Fruit fly (Drosophila melanogaster): ENCODE data around the gene CG4287.
A peak's percentile ranks its signal among the peaks of the same experiment; 100 is the strongest.

CG4287 gene

DNA sequence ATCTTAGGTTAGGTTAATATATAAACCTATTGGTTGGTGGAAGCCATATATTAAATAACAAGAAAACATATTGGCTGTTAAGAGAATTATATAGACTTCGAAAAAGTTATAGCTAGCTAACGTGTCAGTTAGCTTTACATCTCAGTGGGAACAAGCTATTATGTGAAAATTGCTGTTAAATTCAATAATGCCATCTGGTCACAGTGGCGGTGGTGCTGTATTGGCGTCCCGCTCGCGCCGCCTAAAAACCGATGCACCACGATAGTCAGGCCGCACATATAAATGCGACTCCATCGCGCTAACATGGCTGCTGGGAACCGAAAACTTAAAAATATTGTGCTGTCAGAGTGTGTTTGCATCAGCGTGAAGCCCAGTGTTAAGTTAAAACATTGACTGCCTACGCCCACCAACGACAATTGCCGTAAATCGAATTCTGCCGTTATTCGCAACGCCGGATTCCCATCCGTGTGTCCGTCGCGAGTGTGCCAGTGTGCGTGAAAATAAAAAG lies 9.4 kb upstream of the CG4287 start, which contains the start of gene Hel89B (continued):
- no peak for TF ChIP-seq ewg (GFP tag; optimal IDR thresholded peaks at IDR 0.05)
- TF ChIP-seq CG17361 (GFP tag; IDR thresholded peaks at IDR 0.05) = no peak
- peak; percentile 9 for TF ChIP-seq CG3995 (GFP tag; optimal IDR thresholded peaks at IDR 0.05)
- no peak for TF ChIP-seq Ravus (GFP tag; IDR thresholded peaks at IDR 0.05)
- TF ChIP-seq CG14050 (GFP tag; IDR thresholded peaks at IDR 0.05) = no peak
- no peak for TF ChIP-seq peb (GFP tag; IDR thresholded peaks at IDR 0.05)
- TF ChIP-seq TFAM (GFP tag; optimal IDR thresholded peaks at IDR 0.05) = no peak
- TF ChIP-seq Fer1 (GFP tag; optimal IDR thresholded peaks at IDR 0.05) = peak; percentile 26
- TF ChIP-seq corto (GFP tag; optimal IDR thresholded peaks at IDR 0.05) = no peak
- peak; percentile 61 for TF ChIP-seq Oli (tag; optimal IDR thresholded peaks at IDR 0.05)
- no peak for TF ChIP-seq dan (GFP tag; IDR thresholded peaks at IDR 0.05)
- TF ChIP-seq dm (GFP tag; optimal IDR thresholded peaks at IDR 0.05) = peak; percentile 60
- peak; percentile 19 for TF ChIP-seq CG9727 (GFP tag; optimal IDR thresholded peaks at IDR 0.05)
- no peak for TF ChIP-seq CG17568 (GFP tag; optimal IDR thresholded peaks at IDR 0.05)
- TF ChIP-seq pum (GFP tag; optimal IDR thresholded peaks at IDR 0.05) = peak; percentile 75
- peak; percentile 76 for TF ChIP-seq CG11504 (tag; optimal IDR thresholded peaks at IDR 0.05)
- no peak for TF ChIP-seq CG5180 (GFP tag; optimal IDR thresholded peaks at IDR 0.05)
- TF ChIP-seq vfl (GFP tag; optimal IDR thresholded peaks at IDR 0.05) = peak; percentile 43
- no peak for TF ChIP-seq mirr (GFP tag; optimal IDR thresholded peaks at IDR 0.05)
- TF ChIP-seq stwl (tag; optimal IDR thresholded peaks at IDR 0.05) = peak; percentile 41
- TF ChIP-seq CG4730 (GFP tag; IDR thresholded peaks at IDR 0.05) = no peak
- TF ChIP-seq CG8089 (GFP tag; optimal IDR thresholded peaks at IDR 0.05) = peak; percentile 34
- peak; percentile 61 for TF ChIP-seq NC2β (GFP tag; optimal IDR thresholded peaks at IDR 0.05)
- TF ChIP-seq CG15696 (tag; optimal IDR thresholded peaks at IDR 0.05) = peak; percentile 73
- no peak for TF ChIP-seq fd64A (GFP tag; optimal IDR thresholded peaks at IDR 0.05)
- peak; percentile 82 for TF ChIP-seq NC2α (GFP tag; optimal IDR thresholded peaks at IDR 0.05)
- no peak for TF ChIP-seq CG5953 (GFP tag; IDR thresholded peaks at IDR 0.05)
- peak; percentile 48 for TF ChIP-seq Nf-YC (tag; optimal IDR thresholded peaks at IDR 0.05)
- TF ChIP-seq tna (GFP tag; IDR thresholded peaks at IDR 0.05; ENCODE audit: partially characterized antibody) = no peak
- peak; percentile 62 for TF ChIP-seq CG12942 (GFP tag; optimal IDR thresholded peaks at IDR 0.05)
- no peak for TF ChIP-seq Poxn (GFP tag; IDR thresholded peaks at IDR 0.05)
- TF ChIP-seq D (optimal IDR thresholded peaks at IDR 0.05) = no peak
- TF ChIP-seq D (GFP tag; optimal IDR thresholded peaks at IDR 0.05) = no peak
- no peak for TF ChIP-seq crol (GFP tag; IDR thresholded peaks at IDR 0.05)
- TF ChIP-seq emc (GFP tag; optimal IDR thresholded peaks at IDR 0.05) = peak; percentile 41
- TF ChIP-seq abd-A (tag; optimal IDR thresholded peaks at IDR 0.05) = no peak
- no peak for TF ChIP-seq B-H1 (GFP tag; IDR thresholded peaks at IDR 0.05)
- no peak for TF ChIP-seq ase (GFP tag; IDR thresholded peaks at IDR 0.05)
- TF ChIP-seq CG6813 (GFP tag; optimal IDR thresholded peaks at IDR 0.05) = no peak
- peak; percentile 9 for TF ChIP-seq HHEX (GFP tag; optimal IDR thresholded peaks at IDR 0.05)
- TF ChIP-seq Kr (GFP tag; optimal IDR thresholded peaks at IDR 0.05) = no peak
- no peak for TF ChIP-seq gce (GFP tag; IDR thresholded peaks at IDR 0.05)
- TF ChIP-seq Xbp1 (GFP tag; optimal IDR thresholded peaks at IDR 0.05) = peak; percentile 80
- TF ChIP-seq Sin3A (optimal IDR thresholded peaks at IDR 0.05) = peak; percentile 79
- peak; percentile 44 for TF ChIP-seq tup (GFP tag; optimal IDR thresholded peaks at IDR 0.05)
- TF ChIP-seq Trl (optimal IDR thresholded peaks at IDR 0.05) = no peak
- TF ChIP-seq Trl (GFP tag; optimal IDR thresholded peaks at IDR 0.05) = peak; percentile 53
- TF ChIP-seq CG8388 (GFP tag; optimal IDR thresholded peaks at IDR 0.05) = peak; percentile 23
- TF ChIP-seq CG3847 (GFP tag; IDR thresholded peaks at IDR 0.05) = no peak
- TF ChIP-seq gsb (GFP tag; IDR thresholded peaks at IDR 0.05) = no peak
- peak; percentile 68 for TF ChIP-seq tio (GFP tag; optimal IDR thresholded peaks at IDR 0.05)
- TF ChIP-seq CG30431 (GFP tag; optimal IDR thresholded peaks at IDR 0.05) = peak; percentile 23
- TF ChIP-seq HLH54F (GFP tag; optimal IDR thresholded peaks at IDR 0.05) = peak; percentile 63
